Fruit fly (Drosophila melanogaster) whole organism, pupa: ENCODE data around the gene CG13898.
A peak's percentile ranks its signal among the peaks of the same experiment; 100 is the strongest.

Source experiments
- CG10348 ChIP-seq: fragments of 200-800 bp; sonication (Bioruptor generic); IDR thresholded peaks from 2 replicates; pipeline ENCODE4 v1.3.6; 2022; ENCODE audit warnings: missing biosample characterization, missing genetic modification characterization
- CG12605 ChIP-seq: fragments of 200-800 bp; sonication (Bioruptor generic); IDR thresholded peaks from 2 replicates; pipeline ENCODE4 v1.3.6; 2022; ENCODE audit warnings: missing biosample characterization, missing genetic modification characterization
- CG13204 ChIP-seq: fragments of 200-800 bp; sonication (Bioruptor generic); optimal IDR thresholded peaks from 2 replicates; lab custom pipeline; 2018; ENCODE audit warnings: missing biosample characterization, mild to moderate bottlenecking, missing genetic modification characterization, moderate library complexity
- CG14655 ChIP-seq: fragments of 200-800 bp; sonication (Bioruptor generic); optimal IDR thresholded peaks from 3 replicates; lab custom pipeline; 2017; ENCODE audit warnings: mild to moderate bottlenecking, missing biosample characterization, missing genetic modification reagents, missing genetic modification characterization
- CG15710 ChIP-seq: fragments of 200-800 bp; sonication (Bioruptor generic); optimal IDR thresholded peaks from 2 replicates; lab custom pipeline; 2018; ENCODE audit warnings: missing biosample characterization, mild to moderate bottlenecking, missing genetic modification characterization, moderate library complexity
- CG17806 ChIP-seq: fragments of 200-800 bp; sonication (Bioruptor generic); optimal IDR thresholded peaks from 2 replicates; lab custom pipeline; 2018; ENCODE audit warnings: missing biosample characterization, mild to moderate bottlenecking, missing genetic modification characterization, moderate library complexity
- CG32121 ChIP-seq: fragments of 200-800 bp; sonication (Bioruptor generic); IDR thresholded peaks from 2 replicates; pipeline ENCODE4 v1.3.6; 2022; ENCODE audit warnings: missing biosample characterization, missing genetic modification characterization
- CG34367 ChIP-seq: fragments of 200-800 bp; sonication (Bioruptor generic); optimal IDR thresholded peaks from 2 replicates; lab custom pipeline; 2018; ENCODE audit warnings: missing biosample characterization, mild to moderate bottlenecking, missing genetic modification characterization
- CG4496 ChIP-seq: fragments of 200-800 bp; sonication (Bioruptor generic); IDR thresholded peaks from 3 replicates; pipeline ENCODE4 v1.3.6; 2022; ENCODE audit warnings: missing biosample characterization, missing genetic modification characterization
- CG8159 ChIP-seq: fragments of 200-800 bp; sonication (Bioruptor generic); optimal IDR thresholded peaks from 3 replicates; lab custom pipeline; 2018; ENCODE audit warnings: missing biosample characterization, mild to moderate bottlenecking, missing genetic modification characterization, moderate library complexity
- CG8301 ChIP-seq: fragments of 200-800 bp; sonication (Bioruptor generic); optimal IDR thresholded peaks from 2 replicates; lab custom pipeline; 2018; ENCODE audit warnings: missing biosample characterization, mild to moderate bottlenecking, missing genetic modification characterization
- CG9948 ChIP-seq: fragments of 200-800 bp; sonication (Bioruptor generic); optimal IDR thresholded peaks from 2 replicates; lab custom pipeline; 2018; ENCODE audit warnings: missing biosample characterization, mild to moderate bottlenecking, missing genetic modification characterization, moderate library complexity
- D1 ChIP-seq: fragments of 200-800 bp; sonication (Bioruptor generic); optimal IDR thresholded peaks from 2 replicates; lab custom pipeline; 2018; ENCODE audit warnings: missing biosample characterization, mild to moderate bottlenecking, missing genetic modification characterization, moderate library complexity
- EcR ChIP-seq: fragments of 200-800 bp; sonication (Bioruptor generic); optimal IDR thresholded peaks from 3 replicates; lab custom pipeline; 2019; ENCODE audit warnings: missing biosample characterization, missing genetic modification characterization, mild to moderate bottlenecking, moderate library complexity, missing genetic modification reagents
- Ets98B ChIP-seq: fragments of 200-800 bp; sonication (Bioruptor generic); IDR thresholded peaks from 2 replicates; pipeline ENCODE4 v1.3.6; 2022; ENCODE audit warnings: missing biosample characterization, missing genetic modification characterization
- Pif1A ChIP-seq: fragments of 200-800 bp; sonication (Bioruptor generic); optimal IDR thresholded peaks from 3 replicates; lab custom pipeline; 2016; ENCODE audit warnings: missing biosample characterization, missing genetic modification characterization
- Pif1B ChIP-seq: fragments of 200-800 bp; sonication (Bioruptor generic); optimal IDR thresholded peaks from 3 replicates; lab custom pipeline; 2016; ENCODE audit warnings: missing biosample characterization, missing genetic modification characterization
- Snoo ChIP-seq: fragments of 200-800 bp; sonication (Bioruptor generic); optimal IDR thresholded peaks from 3 replicates; lab custom pipeline; 2017; ENCODE audit warnings: missing biosample characterization, mild to moderate bottlenecking, missing genetic modification characterization, inconsistent platforms
- fd96Ca ChIP-seq: fragments of 200-800 bp; sonication (Bioruptor generic); IDR thresholded peaks from 3 replicates; pipeline ENCODE4 v1.3.6; 2022; ENCODE audit warnings: missing biosample characterization, missing genetic modification characterization
- gl ChIP-seq: fragments of 200-800 bp; sonication (Bioruptor generic); optimal IDR thresholded peaks from 2 replicates; lab custom pipeline; 2018; ENCODE audit warnings: missing biosample characterization, mild to moderate bottlenecking, missing genetic modification characterization
- rn ChIP-seq: fragments of 200-800 bp; sonication (Bioruptor generic); IDR thresholded peaks from 2 replicates; pipeline ENCODE4 v1.3.6; 2022; ENCODE audit warnings: missing biosample characterization, missing genetic modification characterization

Gene CG13898

DNA sequence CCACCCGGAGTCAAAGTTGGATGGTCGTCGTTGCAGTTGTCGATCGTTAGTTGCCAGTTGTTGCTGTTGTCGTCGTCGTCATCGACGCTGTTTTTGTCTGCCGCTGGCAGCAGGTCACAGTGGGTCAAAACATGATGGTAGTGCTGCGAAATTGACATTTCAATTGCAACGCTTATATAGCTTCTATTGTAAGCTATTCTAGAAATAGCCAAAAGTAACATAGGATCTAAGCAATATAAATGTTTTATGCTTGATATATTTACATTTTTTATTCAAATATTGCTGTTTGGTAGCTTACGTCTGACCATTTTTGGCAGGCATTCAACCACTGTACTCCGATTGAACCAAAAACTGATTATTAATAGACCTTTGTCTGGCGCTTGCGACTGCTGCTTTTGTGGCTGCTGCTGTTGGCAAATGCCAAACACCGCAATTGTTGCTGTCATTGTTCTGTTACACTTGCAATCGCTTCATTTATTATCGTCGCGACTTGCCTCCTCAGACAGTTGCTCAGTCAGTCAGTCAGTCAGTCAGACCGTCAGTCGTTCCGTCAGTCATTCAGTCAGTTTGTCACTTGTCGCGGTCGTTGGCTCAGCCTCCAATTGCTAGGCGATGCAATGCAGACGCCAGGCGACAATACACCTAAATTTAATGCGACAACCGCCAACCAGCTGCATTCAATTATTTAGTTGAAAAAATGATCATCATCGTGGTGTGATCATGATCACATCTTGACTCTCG, 12.4 kb downstream of the CG13898 start:
- TF ChIP-seq CG8301 (tag; lab: Kevin White, UChicago) (peak; percentile 72), CG15710 (tag; lab: Kevin White, UChicago) (peak; percentile 44), fd96Ca (GFP tag; lab: Robert Waterston, UW) (peak; percentile 79; the same call in 2 of the 3 replicates), CG13204 (no peak), rn (GFP tag; lab: Robert Waterston, UW) (no peak), EcR (GFP tag; lab: Kevin White, UChicago) (peak; percentile 61), CG10348 (GFP tag; lab: Robert Waterston, UW) (peak; percentile 61), Snoo (peak; percentile 49), gl (tag; lab: Kevin White, UChicago) (no peak), CG8159 (tag; lab: Kevin White, UChicago) (peak; percentile 58), CG34367 (tag; lab: Kevin White, UChicago) (peak; percentile 7), Ets98B (GFP tag; lab: Robert Waterston, UW) (peak; percentile 72), CG9948 (tag; lab: Kevin White, UChicago) (peak; percentile 55), CG14655 (GFP tag; lab: Kevin White, UChicago) (peak; percentile 78), CG32121 (GFP tag; lab: Robert Waterston, UW) (peak; percentile 71), CG12605 (GFP tag; lab: Robert Waterston, UW) (peak; percentile 61), D1 (tag; lab: Kevin White, UChicago) (no peak), Pif1A (GFP tag; lab: Kevin White, UChicago) (peak; percentile 77), Pif1B (peak; percentile 68), CG17806 (tag; lab: Kevin White, UChicago) (peak; percentile 56), CG4496 (peak; percentile 79)

DNA sequence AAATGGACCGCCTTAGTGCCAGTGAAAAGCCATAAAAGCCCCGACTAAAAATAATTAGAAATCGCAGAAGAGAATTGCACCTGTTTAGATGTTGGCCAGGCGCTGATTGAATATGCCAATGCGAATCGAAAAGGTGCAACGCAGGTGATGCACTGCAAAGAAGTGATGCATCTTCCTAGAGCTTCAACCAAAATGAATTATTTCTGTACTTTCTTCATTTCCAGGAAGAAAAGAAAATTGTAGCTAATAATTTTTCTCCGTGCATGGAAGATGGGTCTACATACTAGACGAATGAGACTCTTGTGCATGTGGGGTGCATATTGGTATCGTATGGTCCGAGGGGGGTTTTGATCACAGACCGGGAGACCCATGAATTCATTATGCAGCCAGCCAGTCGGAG, 14.9 kb downstream of the CG13898 start:
- TF ChIP-seq CG4496 (peak; percentile 58; the same call in 2 of the 3 replicates), rn (GFP tag; lab: Robert Waterston, UW) (no peak), fd96Ca (GFP tag; lab: Robert Waterston, UW) (no peak), Pif1B (no peak), CG17806 (tag; lab: Kevin White, UChicago) (peak; percentile 8), CG12605 (GFP tag; lab: Robert Waterston, UW) (0 out of 2 replicates have a peak, but pooled peaks have one; percentile 34), CG15710 (tag; lab: Kevin White, UChicago) (no peak), CG32121 (GFP tag; lab: Robert Waterston, UW) (no peak), Snoo (no peak), CG8301 (tag; lab: Kevin White, UChicago) (peak; percentile 35), CG10348 (GFP tag; lab: Robert Waterston, UW) (no peak), CG13204 (no peak), D1 (tag; lab: Kevin White, UChicago) (no peak), EcR (GFP tag; lab: Kevin White, UChicago) (no peak), CG14655 (GFP tag; lab: Kevin White, UChicago) (peak; percentile 61), CG9948 (tag; lab: Kevin White, UChicago) (no peak), gl (tag; lab: Kevin White, UChicago) (no peak), CG34367 (tag; lab: Kevin White, UChicago) (no peak), Pif1A (GFP tag; lab: Kevin White, UChicago) (no peak), CG8159 (tag; lab: Kevin White, UChicago) (no peak)

DNA sequence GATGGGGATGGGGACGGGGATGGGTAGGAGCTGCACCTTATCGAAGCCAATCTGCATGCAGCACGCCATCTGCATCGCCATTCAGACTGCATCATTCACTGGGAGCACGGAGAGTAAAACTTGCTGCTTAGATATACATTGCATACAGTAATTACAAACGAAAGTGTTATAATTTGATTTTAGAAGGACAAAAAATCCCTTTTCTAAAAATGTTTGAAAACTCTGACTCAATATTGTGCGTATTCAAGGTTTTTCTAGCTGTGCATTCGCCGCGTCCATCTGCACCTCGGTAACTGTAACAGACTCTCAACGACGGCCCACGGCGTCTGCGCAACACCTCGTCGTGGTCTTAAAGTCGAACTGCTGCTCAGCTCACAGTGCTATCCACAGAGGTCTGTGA, 16.2 kb downstream of the CG13898 start:
- TF ChIP-seq CG13204 (no peak), CG9948 (tag; lab: Kevin White, UChicago) (peak; percentile 37), Pif1B (peak; percentile 56), CG32121 (GFP tag; lab: Robert Waterston, UW) (peak; percentile 92), CG4496 (peak; percentile 95), Pif1A (GFP tag; lab: Kevin White, UChicago) (peak; percentile 74), CG8301 (tag; lab: Kevin White, UChicago) (peak; percentile 94), Ets98B (GFP tag; lab: Robert Waterston, UW) (peak; percentile 95), CG17806 (tag; lab: Kevin White, UChicago) (peak; percentile 28), fd96Ca (GFP tag; lab: Robert Waterston, UW) (peak; percentile 93), EcR (GFP tag; lab: Kevin White, UChicago) (no peak), CG12605 (GFP tag; lab: Robert Waterston, UW) (peak; percentile 83), gl (tag; lab: Kevin White, UChicago) (no peak), CG15710 (tag; lab: Kevin White, UChicago) (no peak), D1 (tag; lab: Kevin White, UChicago) (no peak), CG14655 (GFP tag; lab: Kevin White, UChicago) (peak; percentile 93), CG8159 (tag; lab: Kevin White, UChicago) (peak; percentile 5), Snoo (no peak), CG34367 (tag; lab: Kevin White, UChicago) (no peak), rn (GFP tag; lab: Robert Waterston, UW) (peak; percentile 80), CG10348 (GFP tag; lab: Robert Waterston, UW) (peak; percentile 77)

DNA sequence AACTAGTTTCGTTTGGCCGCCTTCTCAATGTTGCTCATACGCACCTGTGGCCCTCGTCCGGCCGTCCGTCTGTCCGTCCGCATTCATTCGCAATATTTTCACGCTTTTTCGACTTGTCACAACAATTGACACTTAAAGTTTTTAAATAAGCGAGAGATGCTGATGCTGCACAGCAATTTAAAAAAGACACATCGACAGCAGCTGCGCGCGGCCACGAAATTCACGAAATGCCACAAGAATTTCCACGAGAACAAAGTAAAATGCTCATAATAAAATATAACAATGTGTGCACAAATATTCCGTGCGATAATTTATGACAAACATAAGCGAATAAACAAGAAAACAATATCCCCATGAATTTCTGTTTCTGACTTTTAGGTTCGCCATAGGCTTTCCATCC, 17.0 kb downstream of the CG13898 start:
- TF ChIP-seq CG32121 (GFP tag; lab: Robert Waterston, UW) (peak; percentile 28; the same call in 1 of the 2 replicates), CG8159 (tag; lab: Kevin White, UChicago) (no peak)

DNA sequence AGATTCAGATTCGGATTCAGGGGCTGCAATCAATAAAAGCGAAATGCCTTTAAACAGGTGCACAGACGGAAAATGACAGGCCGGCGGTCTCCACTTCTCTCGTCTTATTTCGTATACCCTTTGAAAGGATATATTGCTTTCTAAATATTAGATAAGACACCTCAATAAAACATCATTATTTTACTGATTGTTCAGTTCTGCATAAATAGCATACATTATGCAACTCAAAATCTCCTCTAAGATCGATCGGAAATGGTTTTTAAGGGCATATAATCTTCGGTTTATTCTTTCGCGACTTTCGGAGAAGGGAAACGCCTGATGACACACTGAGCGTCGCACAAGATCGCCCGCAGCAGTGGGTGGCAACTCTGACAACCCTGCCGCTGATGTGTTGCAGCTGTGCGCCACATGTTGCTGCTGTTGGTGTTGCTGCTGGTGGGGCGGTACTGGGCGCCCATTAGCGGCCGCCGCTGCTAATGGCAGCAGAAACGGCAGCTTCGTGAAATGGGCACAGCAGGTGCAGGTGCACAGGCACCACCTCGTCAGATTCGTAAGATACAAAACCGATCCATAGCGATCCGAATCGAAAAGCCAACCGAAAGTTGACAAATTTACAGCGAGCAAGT, 18.0 kb downstream of the CG13898 start:
- TF ChIP-seq CG9948 (tag; lab: Kevin White, UChicago) (peak; percentile 31), CG8159 (tag; lab: Kevin White, UChicago) (peak; percentile 55), CG14655 (GFP tag; lab: Kevin White, UChicago) (peak; percentile 56), Pif1A (GFP tag; lab: Kevin White, UChicago) (peak; percentile 59), gl (tag; lab: Kevin White, UChicago) (no peak), CG34367 (tag; lab: Kevin White, UChicago) (peak; percentile 21), CG8301 (tag; lab: Kevin White, UChicago) (peak; percentile 19), CG15710 (tag; lab: Kevin White, UChicago) (peak; percentile 28), rn (GFP tag; lab: Robert Waterston, UW) (no peak), CG17806 (tag; lab: Kevin White, UChicago) (peak; percentile 45), Snoo (peak; percentile 68), fd96Ca (GFP tag; lab: Robert Waterston, UW) (no peak), CG4496 (peak; percentile 23; the same call in 1 of the 3 replicates), CG13204 (peak; percentile 33), Ets98B (GFP tag; lab: Robert Waterston, UW) (peak; percentile 12; the same call in 1 of the 2 replicates), Pif1B (peak; percentile 37), CG10348 (GFP tag; lab: Robert Waterston, UW) (no peak), EcR (GFP tag; lab: Kevin White, UChicago) (no peak), CG32121 (GFP tag; lab: Robert Waterston, UW) (peak; percentile 37; the same call in 1 of the 2 replicates)
